Worm (Caenorhabditis elegans) whole organism, mixed stage, embryonic: ENCODE measurements around the gene unc-34.

ENCODE experiments used
- ces-1 ChIP-seq: fragments of 150-350 bp; optimal IDR thresholded peaks from 2 replicates; lab custom pipeline; 2014; ENCODE audit warnings: missing biosample characterization, missing genetic modification reagents, missing genetic modification characterization
- elt-1 ChIP-seq: sonication (generic microtip); optimal IDR thresholded peaks from 2 replicates; lab custom pipeline; 2017; ENCODE audit warnings: missing genetic modification characterization, mild to moderate bottlenecking, missing compliant biosample characterization, antibody characterized with exemption, moderate library complexity, borderline replicate concordance; ENCODE audit not compliant: insufficient read depth
- elt-3 ChIP-seq: fragments of 150-350 bp; optimal IDR thresholded peaks from 2 replicates; lab custom pipeline; 2014; ENCODE audit warnings: missing biosample characterization, missing genetic modification characterization
- flh-1 ChIP-seq: fragments of 200-800 bp; sonication (Bioruptor generic); optimal IDR thresholded peaks from 2 replicates; lab custom pipeline; 2018; ENCODE audit warnings: mild to moderate bottlenecking, missing genetic modification characterization, moderate library complexity, missing compliant biosample characterization
- nhr-237 ChIP-seq: fragments of 150-350 bp; optimal IDR thresholded peaks from 2 replicates; lab custom pipeline; 2014; ENCODE audit warnings: missing biosample characterization, missing genetic modification characterization
- nhr-28 ChIP-seq: fragments of 150-350 bp; optimal IDR thresholded peaks from 2 replicates; lab custom pipeline; 2014; ENCODE audit warnings: missing biosample characterization, missing genetic modification characterization
- pha-4 ChIP-seq: fragments of 150-350 bp; optimal IDR thresholded peaks from 2 replicates; lab custom pipeline; 2018; ENCODE audit warnings: missing biosample characterization, missing genetic modification reagents, missing genetic modification characterization
- snpc-4 ChIP-seq: fragments of 150-350 bp; optimal IDR thresholded peaks from 2 replicates; lab custom pipeline; 2014; ENCODE audit warnings: missing biosample characterization, missing genetic modification characterization
- unc-120 ChIP-seq: sonication (generic microtip); optimal IDR thresholded peaks from 2 replicates; lab custom pipeline; 2017; ENCODE audit warnings: missing genetic modification characterization, missing compliant biosample characterization; ENCODE audit not compliant: poor library complexity, severe bottlenecking
- ztf-11 ChIP-seq: fragments of 150-350 bp; optimal IDR thresholded peaks from 2 replicates; lab custom pipeline; 2014; ENCODE audit warnings: missing biosample characterization, missing genetic modification characterization

- TF ChIP-seq snpc-4 (no peak), pha-4 (tag; lab: Kevin White, UChicago) (no peak), elt-3 (tag; lab: Kevin White, UChicago) (no peak), nhr-28 (tag; lab: Kevin White, UChicago) (no peak), ztf-11 (tag; lab: Kevin White, UChicago) (no peak), ces-1 (GFP tag; lab: Kevin White, UChicago) (no peak), flh-1 (GFP tag; lab: Kevin White, UChicago) (no peak), unc-120 (no peak), nhr-237 (tag; lab: Kevin White, UChicago) (no peak), elt-1 (tag; lab: Kevin White, UChicago) (no peak)
These were observed 4.7 kb upstream of the unc-34 start for ce11 chrV:977853-978252.
